Worm (Caenorhabditis elegans): ENCODE results near the gene pod-1.

Gene pod-1

DNA sequence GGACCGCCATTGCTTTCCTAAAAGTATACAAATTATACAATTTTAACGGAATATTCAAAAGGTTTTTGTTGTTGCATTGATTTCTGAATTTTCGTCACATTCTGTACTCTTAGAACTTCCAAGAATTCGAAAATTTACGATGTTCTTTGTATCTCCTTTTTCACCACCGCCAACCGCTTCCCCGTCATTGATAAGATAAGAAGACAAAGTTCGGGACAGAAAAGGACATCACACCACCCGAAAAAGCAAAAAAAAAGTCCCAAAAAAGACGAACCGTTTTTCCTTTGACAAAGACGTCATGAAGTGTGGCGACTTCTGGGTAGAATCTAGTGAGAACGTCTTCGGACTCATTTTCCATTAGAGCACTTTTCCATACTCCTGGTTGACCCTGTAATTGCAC is 18.5 kb upstream of the pod-1 start (continued):
- no peak for TF ChIP-seq ztf-4 (tag; optimal IDR thresholded peaks at IDR 0.05)
- no peak for TF ChIP-seq elt-1 (tag; optimal IDR thresholded peaks at IDR 0.05)
- TF ChIP-seq egl-5 (tag; optimal IDR thresholded peaks at IDR 0.05), result no peak
- peak; percentile 1 for TF ChIP-seq nfya-1 (tag; optimal IDR thresholded peaks at IDR 0.05; ENCODE audit: insufficient read depth)
- no peak for TF ChIP-seq lsy-12 (tag; optimal IDR thresholded peaks at IDR 0.05)
- no peak for TF ChIP-seq nhr-12 (tag; optimal IDR thresholded peaks at IDR 0.05)

ce11 chrIII:13540791-13541190 is 16.9 kb upstream of the pod-1 start:
- no peak for TF ChIP-seq lin-39 (tag; optimal IDR thresholded peaks at IDR 0.05)
- TF ChIP-seq unc-62 (GFP tag; optimal IDR thresholded peaks at IDR 0.05), result no peak
- TF ChIP-seq ZK546.5 (tag; optimal IDR thresholded peaks at IDR 0.05), result no peak
- TF ChIP-seq pha-4 (tag; optimal IDR thresholded peaks at IDR 0.05), result no peak
- TF ChIP-seq ama-1 (optimal IDR thresholded peaks at IDR 0.05), result no peak
- TF ChIP-seq nhr-12 (tag; optimal IDR thresholded peaks at IDR 0.05), result no peak
- no peak for TF ChIP-seq nhr-43 (tag; optimal IDR thresholded peaks at IDR 0.05; ENCODE audit: poor library complexity, severe bottlenecking)
- no peak for TF ChIP-seq elt-3 (tag; optimal IDR thresholded peaks at IDR 0.05)
- TF ChIP-seq nhr-67 (tag; optimal IDR thresholded peaks at IDR 0.05), result no peak
- no peak for TF ChIP-seq elt-1 (tag; optimal IDR thresholded peaks at IDR 0.05)
- TF ChIP-seq nhr-25 (tag; optimal IDR thresholded peaks at IDR 0.05), result no peak
- TF ChIP-seq eor-1 (tag; optimal IDR thresholded peaks at IDR 0.05), result no peak
- TF ChIP-seq daf-12 (tag; optimal IDR thresholded peaks at IDR 0.05), result no peak
- TF ChIP-seq R02D3.7 (tag; optimal IDR thresholded peaks at IDR 0.05), result no peak
- no peak for TF ChIP-seq fos-1 (tag; optimal IDR thresholded peaks at IDR 0.05)
- TF ChIP-seq egl-5 (tag; optimal IDR thresholded peaks at IDR 0.05), result no peak

DNA sequence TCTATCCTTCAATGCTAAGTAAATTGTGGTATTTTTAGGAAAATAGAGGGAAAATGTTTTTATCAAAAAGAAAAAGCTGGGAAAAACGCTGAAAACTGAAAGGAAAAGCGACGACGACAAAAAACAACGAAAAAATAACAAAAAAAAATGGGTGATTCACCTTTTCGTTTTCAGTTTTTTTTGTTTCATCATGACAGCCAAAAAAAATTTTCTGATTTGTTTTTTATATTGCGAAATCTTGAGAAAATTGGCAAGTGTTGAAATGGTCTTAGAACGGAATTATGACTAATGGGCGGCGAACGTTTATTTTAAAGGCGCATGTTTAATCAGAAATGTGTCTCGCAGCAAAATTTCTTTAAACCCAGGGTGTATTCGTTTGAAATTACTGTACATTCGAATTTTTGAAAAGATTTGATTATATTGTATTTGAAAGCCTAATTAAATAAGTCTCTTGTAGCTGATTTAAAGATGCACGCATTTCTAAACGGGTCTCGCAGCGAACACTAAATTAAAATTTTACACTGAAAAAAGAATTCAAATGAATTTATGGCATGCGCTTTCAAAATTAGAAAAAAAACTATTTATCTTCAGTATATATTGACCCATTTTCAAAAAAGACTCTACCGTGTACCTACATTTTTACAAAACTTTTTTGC is 11.9 kb upstream of the pod-1 start:
- no peak for TF ChIP-seq snpc-4 (tag; optimal IDR thresholded peaks at IDR 0.05)
- TF ChIP-seq ama-1 (optimal IDR thresholded peaks at IDR 0.05), result no peak
- TF ChIP-seq aly-2 (tag; optimal IDR thresholded peaks at IDR 0.05), result no peak
- TF ChIP-seq nhr-23 (tag; optimal IDR thresholded peaks at IDR 0.05), result no peak
- TF ChIP-seq mdl-1 (tag; optimal IDR thresholded peaks at IDR 0.05), result no peak
- no peak for TF ChIP-seq ceh-82 (tag; optimal IDR thresholded peaks at IDR 0.05)
- TF ChIP-seq eor-1 (tag; optimal IDR thresholded peaks at IDR 0.05), result no peak
- TF ChIP-seq nhr-25 (tag; optimal IDR thresholded peaks at IDR 0.05), result no peak
- TF ChIP-seq nhr-237 (tag; optimal IDR thresholded peaks at IDR 0.05), result no peak
- TF ChIP-seq elt-1 (tag; optimal IDR thresholded peaks at IDR 0.05), result no peak
- TF ChIP-seq ceh-9 (tag; optimal IDR thresholded peaks at IDR 0.05), result no peak
- TF ChIP-seq daf-12 (tag; optimal IDR thresholded peaks at IDR 0.05), result no peak
- TF ChIP-seq lin-39 (tag; optimal IDR thresholded peaks at IDR 0.05), result no peak
- TF ChIP-seq sea-2 (GFP tag; optimal IDR thresholded peaks at IDR 0.05), result no peak
- TF ChIP-seq nhr-11 (tag; optimal IDR thresholded peaks at IDR 0.05), result no peak
- no peak for TF ChIP-seq egl-5 (tag; optimal IDR thresholded peaks at IDR 0.05)
- TF ChIP-seq nhr-43 (tag; optimal IDR thresholded peaks at IDR 0.05; ENCODE audit: poor library complexity, severe bottlenecking), result no peak
- no peak for TF ChIP-seq nhr-76 (tag; optimal IDR thresholded peaks at IDR 0.05)
- TF ChIP-seq nfya-1 (tag; optimal IDR thresholded peaks at IDR 0.05; ENCODE audit: insufficient read depth), result no peak
- no peak for TF ChIP-seq unc-62 (GFP tag; optimal IDR thresholded peaks at IDR 0.05)

DNA sequence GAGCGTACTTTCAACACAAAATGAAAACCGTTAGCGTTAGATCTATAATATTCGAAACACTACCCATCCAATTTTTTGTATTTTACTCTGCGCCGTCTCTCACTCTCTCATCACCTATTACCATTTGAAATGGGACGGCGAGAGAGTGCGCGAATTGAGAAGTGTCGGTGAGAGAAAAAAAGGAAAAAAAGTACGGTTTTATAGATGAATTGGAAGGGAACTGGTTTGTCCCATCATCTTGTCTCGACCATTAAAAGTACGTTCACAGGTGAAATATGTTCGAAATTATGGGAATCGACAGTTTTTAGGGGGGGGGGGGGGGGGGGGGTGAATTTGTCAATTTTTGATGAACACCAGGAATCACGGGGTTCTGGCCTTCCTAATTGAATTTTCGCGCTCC is 10.8 kb upstream of the pod-1 start:
- no peak for TF ChIP-seq eor-1 (tag; optimal IDR thresholded peaks at IDR 0.05)
- peak; percentile 4 for TF ChIP-seq pha-4 (tag; optimal IDR thresholded peaks at IDR 0.05)
- peak; percentile 63 for TF ChIP-seq nhr-25 (tag; optimal IDR thresholded peaks at IDR 0.05)
- no peak for TF ChIP-seq nhr-76 (tag; optimal IDR thresholded peaks at IDR 0.05)
- TF ChIP-seq elt-1 (tag; optimal IDR thresholded peaks at IDR 0.05), result no peak
- TF ChIP-seq jun-1 (tag; optimal IDR thresholded peaks at IDR 0.05), result no peak
- no peak for TF ChIP-seq mdl-1 (tag; optimal IDR thresholded peaks at IDR 0.05)
- no peak for TF ChIP-seq fos-1 (tag; optimal IDR thresholded peaks at IDR 0.05)
- peak; percentile 18 for TF ChIP-seq nhr-23 (tag; optimal IDR thresholded peaks at IDR 0.05)
- no peak for TF ChIP-seq fkh-2 (tag; optimal IDR thresholded peaks at IDR 0.05)
- TF ChIP-seq unc-62 (GFP tag; optimal IDR thresholded peaks at IDR 0.05), result no peak
- TF ChIP-seq unc-39 (tag; optimal IDR thresholded peaks at IDR 0.05), result no peak
- TF ChIP-seq mml-1 (tag; optimal IDR thresholded peaks at IDR 0.05), result no peak

DNA sequence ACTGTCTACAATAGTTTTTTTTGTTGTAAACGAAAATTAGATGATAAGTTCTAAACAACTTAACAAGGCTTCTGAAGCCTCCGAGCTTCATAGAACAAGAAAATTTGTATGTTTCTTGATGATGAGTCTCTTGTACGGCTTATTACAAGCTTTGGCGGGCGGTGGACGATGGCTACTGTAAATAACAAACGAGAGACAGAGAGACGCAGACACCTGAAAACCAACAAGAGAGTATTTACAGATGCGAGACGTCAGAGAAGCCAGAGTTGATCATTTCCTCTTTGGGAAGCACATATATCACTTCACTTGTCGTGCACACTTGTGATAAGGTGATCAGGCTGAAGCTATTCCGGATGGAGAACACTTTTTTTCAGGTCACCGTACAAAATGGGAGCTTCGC is 6.9 kb upstream of the pod-1 start:
- TF ChIP-seq nfya-1 (tag; optimal IDR thresholded peaks at IDR 0.05; ENCODE audit: insufficient read depth), result no peak
- no peak for TF ChIP-seq lin-39 (tag; optimal IDR thresholded peaks at IDR 0.05)
- no peak for TF ChIP-seq aly-2 (tag; optimal IDR thresholded peaks at IDR 0.05)
- TF ChIP-seq pha-4 (tag; optimal IDR thresholded peaks at IDR 0.05), result peak; percentile 67
- TF ChIP-seq fkh-2 (tag; optimal IDR thresholded peaks at IDR 0.05), result no peak
- TF ChIP-seq jun-1 (tag; optimal IDR thresholded peaks at IDR 0.05), result no peak
- TF ChIP-seq R02D3.7 (tag; optimal IDR thresholded peaks at IDR 0.05), result no peak
- no peak for TF ChIP-seq nhr-25 (tag; optimal IDR thresholded peaks at IDR 0.05)
